Worm (Caenorhabditis elegans): ENCODE results near the gene efr-3.

- no peak for TF ChIP-seq egl-44 (GFP tag; IDR thresholded peaks at IDR 0.05)
- TF ChIP-seq somi-1 (GFP tag; optimal IDR thresholded peaks at IDR 0.05), result no peak
- TF ChIP-seq pha-4 (tag; optimal IDR thresholded peaks at IDR 0.05), result no peak
- TF ChIP-seq ama-1 (optimal IDR thresholded peaks at IDR 0.05), result no peak
- TF ChIP-seq ama-1 (GFP tag; optimal IDR thresholded peaks at IDR 0.05), result no peak
- no peak for TF ChIP-seq unc-62 (GFP tag; optimal IDR thresholded peaks at IDR 0.05)
- no peak for TF ChIP-seq mxl-1 (tag; optimal IDR thresholded peaks at IDR 0.05)
- TF ChIP-seq nhr-120 (GFP tag; IDR thresholded peaks at IDR 0.05), result no peak
- no peak for TF ChIP-seq nfya-1 (tag; optimal IDR thresholded peaks at IDR 0.05; ENCODE audit: borderline replicate concordance, insufficient read depth)
- TF ChIP-seq akir-1 (GFP tag; optimal IDR thresholded peaks at IDR 0.05), result no peak
- no peak for TF ChIP-seq egrh-3 (GFP tag; IDR thresholded peaks at IDR 0.05)
- TF ChIP-seq snpc-4 (GFP tag; optimal IDR thresholded peaks at IDR 0.05), result no peak
- no peak for TF ChIP-seq snpc-4 (tag; optimal IDR thresholded peaks at IDR 0.05)
- no peak for TF ChIP-seq unc-130 (GFP tag; optimal IDR thresholded peaks at IDR 0.05)
These were observed 39.1 kb downstream of the efr-3 start for ce11 chrII:6281903-6282302.
